Worm (Caenorhabditis elegans) whole organism, young adult: Measurements from ENCODE around the gene C25D7.15.

Experiments used
- B0019.2 ChIP-seq: fragments of 200-800 bp; sonication (Bioruptor generic); conservative IDR thresholded peaks from 2 replicates; pipeline ENCODE4 v1.3.6; 2022; ENCODE audit warnings: missing genetic modification reagents, missing genetic modification characterization, missing compliant biosample characterization
- akir-1 ChIP-seq: fragments of 200-800 bp; sonication (Bioruptor generic); optimal IDR thresholded peaks from 2 replicates; lab custom pipeline; 2018; ENCODE audit warnings: mild to moderate bottlenecking, missing genetic modification characterization, moderate library complexity, missing compliant biosample characterization
- ama-1 ChIP-seq, 3 experiments: fragments of 150-350 bp in 1 of 3; sonication (generic microtip) in 2 of 3; optimal IDR thresholded peaks; 2 replicates each; lab custom pipeline; 2014 to 2018; ENCODE audit warnings: missing biosample characterization in 2 of 3, missing genetic modification characterization in 2 of 3, missing genetic modification reagents in 2 of 3
- cebp-2 ChIP-seq: fragments of 200-800 bp; sonication (Bioruptor generic); IDR thresholded peaks from 2 replicates; pipeline ENCODE4 v1.3.6; 2022; ENCODE audit warnings: missing genetic modification characterization, missing compliant biosample characterization
- ets-4 ChIP-seq: fragments of 200-800 bp; sonication (Bioruptor generic); optimal IDR thresholded peaks from 2 replicates; lab custom pipeline; 2018; ENCODE audit warnings: mild to moderate bottlenecking, missing genetic modification characterization, missing compliant biosample characterization
- hmg-1.2 ChIP-seq: fragments of 200-800 bp; sonication (Bioruptor generic); IDR thresholded peaks from 2 replicates; pipeline ENCODE4 v1.3.6; 2022; ENCODE audit warnings: missing genetic modification reagents, missing genetic modification characterization, missing compliant biosample characterization
- hmg-20 ChIP-seq: fragments of 200-800 bp; sonication (Bioruptor generic); IDR thresholded peaks from 2 replicates; pipeline ENCODE4 v1.3.6; 2022; ENCODE audit warnings: missing genetic modification reagents, missing genetic modification characterization, missing compliant biosample characterization
- let-526 ChIP-seq: fragments of 200-800 bp; sonication (Bioruptor generic); IDR thresholded peaks from 2 replicates; pipeline ENCODE4 v1.3.6; 2022; ENCODE audit warnings: missing genetic modification reagents, missing genetic modification characterization, missing compliant biosample characterization
- lin-35 ChIP-seq, 3 experiments: fragments of 150-350 bp in 2 of 3; sonication (generic microtip) in 1 of 3; optimal IDR thresholded peaks; 2 replicates each; lab custom pipeline; 2014 to 2018; ENCODE audit warnings: missing biosample characterization in 3 of 3, missing genetic modification characterization in 3 of 3, missing genetic modification reagents in 3 of 3
- nhr-90 ChIP-seq: sonication (generic microtip); optimal IDR thresholded peaks from 2 replicates; lab custom pipeline; 2016; ENCODE audit warnings: missing genotype, mild to moderate bottlenecking, missing genetic modification characterization, missing compliant biosample characterization
- pbrm-1 ChIP-seq: fragments of 200-800 bp; sonication (Bioruptor generic); IDR thresholded peaks from 2 replicates; pipeline ENCODE4 v1.3.6; 2022; ENCODE audit warnings: missing genetic modification reagents, missing genetic modification characterization, missing compliant biosample characterization
- snpc-1.3 ChIP-seq: sonication (generic microtip); optimal IDR thresholded peaks from 2 replicates; lab custom pipeline; 2017; ENCODE audit warnings: missing genetic modification characterization, mild to moderate bottlenecking, missing compliant biosample characterization, antibody characterized with exemption, moderate library complexity, missing genotype, missing genetic modification reagents; ENCODE audit not compliant: insufficient read depth

DNA sequence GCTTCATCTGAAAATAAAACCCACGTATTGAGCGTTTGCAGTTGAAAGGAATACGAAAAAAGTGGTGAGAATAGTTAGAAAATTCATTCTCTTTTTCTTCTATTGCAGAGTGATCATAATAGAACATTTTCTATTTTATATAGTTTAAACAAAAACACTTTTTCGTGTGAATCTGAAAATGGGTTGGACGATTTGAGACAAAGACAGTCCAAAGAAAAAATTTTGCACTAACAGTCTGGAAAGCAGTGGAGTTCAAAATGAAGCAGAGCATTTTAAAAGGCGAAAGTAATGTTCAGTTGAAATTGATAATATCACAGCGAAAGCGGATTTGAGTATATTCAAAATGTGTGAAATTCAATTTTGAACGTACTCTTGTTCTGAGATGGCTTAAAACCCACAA is 29.0 kb downstream of the C25D7.15 start, which contains the start of gene C01G10.18:
- no peak for TF ChIP-seq cebp-2
- no peak for TF ChIP-seq lin-35 (GFP tag; optimal IDR thresholded peaks at IDR 0.05; lab: Kevin White, UChicago)
- no peak for TF ChIP-seq hmg-20 (GFP tag; lab: Robert Waterston, UW)
- TF ChIP-seq ets-4 (GFP tag; lab: Kevin White, UChicago) = no peak
- TF ChIP-seq pbrm-1 (GFP tag; lab: Robert Waterston, UW) = no peak
- TF ChIP-seq nhr-90 (tag; lab: Kevin White, UChicago) = no peak
- TF ChIP-seq let-526 (GFP tag; lab: Robert Waterston, UW) = no peak
- TF ChIP-seq akir-1 (GFP tag; lab: Kevin White, UChicago) = no peak
- TF ChIP-seq hmg-1.2 (GFP tag; lab: Robert Waterston, UW) = no peak
- TF ChIP-seq snpc-1.3 (tag; lab: Kevin White, UChicago) = no peak
- TF ChIP-seq ama-1 (optimal IDR thresholded peaks at IDR 0.05; lab: Kevin White, UChicago) = no peak
- no peak for TF ChIP-seq ama-1 (GFP tag; optimal IDR thresholded peaks at IDR 0.05; lab: Kevin White, UChicago)
- TF ChIP-seq B0019.2 (GFP tag; lab: Robert Waterston, UW) = no peak
